Fruit fly (Drosophila melanogaster) whole organism, embryonic: ENCODE measurements around the gene Tasp1.

Source experiments
- Abd-B ChIP-seq: fragments of 200-800 bp; sonication (Bioruptor generic); optimal IDR thresholded peaks from 2 replicates; lab custom pipeline; 2018; ENCODE audit warnings: missing biosample characterization, mild to moderate bottlenecking, missing genetic modification characterization, moderate library complexity
- B-H1 ChIP-seq: fragments of 200-800 bp; sonication (Bioruptor generic); IDR thresholded peaks from 3 replicates; pipeline ENCODE4 v1.3.6; 2022; ENCODE audit warnings: missing biosample characterization, missing genetic modification characterization
- B-H2 ChIP-seq: fragments of 200-800 bp; sonication (Bioruptor generic); optimal IDR thresholded peaks from 2 replicates; lab custom pipeline; 2018; ENCODE audit warnings: missing biosample characterization, mild to moderate bottlenecking, missing genetic modification characterization
- BEAF-32 ChIP-seq: fragments of 200-800 bp; sonication (Bioruptor generic); optimal IDR thresholded peaks from 3 replicates; lab custom pipeline; 2017; ENCODE audit warnings: missing biosample characterization, missing genetic modification characterization, mild to moderate bottlenecking, moderate library complexity, missing genetic modification reagents
- Bgb ChIP-seq: fragments of 200-800 bp; sonication (Bioruptor generic); IDR thresholded peaks from 2 replicates; pipeline ENCODE4 v1.3.6; 2022; ENCODE audit warnings: missing biosample characterization, missing genetic modification characterization; ENCODE audit not compliant: partially characterized antibody
- CG10431 ChIP-seq: fragments of 200-800 bp; sonication (Bioruptor generic); optimal IDR thresholded peaks from 3 replicates; lab custom pipeline; 2018; ENCODE audit warnings: missing biosample characterization, mild to moderate bottlenecking, missing genetic modification characterization
- CG10654 ChIP-seq: fragments of 200-800 bp; sonication (Bioruptor generic); optimal IDR thresholded peaks from 2 replicates; lab custom pipeline; 2016; ENCODE audit warnings: missing biosample characterization, missing genetic modification characterization
- CG12744 ChIP-seq: fragments of 200-800 bp; sonication (Bioruptor generic); optimal IDR thresholded peaks from 2 replicates; lab custom pipeline; 2016; ENCODE audit warnings: missing biosample characterization, missing genetic modification characterization
- CG12942 ChIP-seq: fragments of 200-800 bp; sonication (Bioruptor generic); optimal IDR thresholded peaks from 3 replicates; lab custom pipeline; 2016; ENCODE audit warnings: missing biosample characterization, missing genetic modification characterization
- CG31441 ChIP-seq: fragments of 200-800 bp; sonication (Bioruptor generic); IDR thresholded peaks from 2 replicates; pipeline ENCODE4 v1.3.6; 2022; ENCODE audit warnings: missing biosample characterization, missing genetic modification characterization
- CG32532 ChIP-seq: fragments of 200-800 bp; sonication (Bioruptor generic); IDR thresholded peaks from 2 replicates; pipeline ENCODE4 v1.3.6; 2022; ENCODE audit warnings: missing biosample characterization, missing genetic modification characterization
- CG34422 ChIP-seq: fragments of 200-800 bp; sonication (Bioruptor generic); IDR thresholded peaks from 3 replicates; pipeline ENCODE4 v1.3.6; 2022; ENCODE audit warnings: missing biosample characterization, missing genetic modification characterization
- CG6813 ChIP-seq: fragments of 200-800 bp; sonication (Bioruptor generic); optimal IDR thresholded peaks from 2 replicates; lab custom pipeline; 2017; ENCODE audit warnings: missing biosample characterization, missing genetic modification characterization, mild to moderate bottlenecking, moderate library complexity, missing genetic modification reagents
- CG8290 ChIP-seq, 3 experiments: fragments of 200-800 bp; sonication (Bioruptor generic); optimal IDR thresholded peaks; 2 replicates each; lab custom pipeline; 2016 to 2019; ENCODE audit warnings: missing biosample characterization in 3 of 3, missing genetic modification characterization in 3 of 3, mild to moderate bottlenecking in 2 of 3, moderate library complexity in 1 of 3
- CG8359 ChIP-seq: fragments of 200-800 bp; sonication (Bioruptor generic); optimal IDR thresholded peaks from 2 replicates; lab custom pipeline; 2017; ENCODE audit warnings: missing biosample characterization, mild to moderate bottlenecking, missing genetic modification characterization, borderline replicate concordance
- CG9437 ChIP-seq: fragments of 200-800 bp; sonication (Bioruptor generic); optimal IDR thresholded peaks from 2 replicates; lab custom pipeline; 2018; ENCODE audit warnings: missing biosample characterization, mild to moderate bottlenecking, missing genetic modification characterization
- D ChIP-seq, 2 experiments: fragments of 200-800 bp in 1 of 2; fragments of >200 bp in 1 of 2; sonication (Bioruptor generic) in 1 of 2; optimal IDR thresholded peaks; 2 replicates in 1 of 2; 3 replicates in 1 of 2; lab custom pipeline; 2017; ENCODE audit warnings: mild to moderate bottlenecking in 1 of 2, missing biosample characterization in 1 of 2, missing genetic modification characterization in 1 of 2, missing genetic modification reagents in 1 of 2
- Dip2 ChIP-seq: fragments of 200-800 bp; sonication (Bioruptor generic); IDR thresholded peaks from 2 replicates; pipeline ENCODE4 v1.3.6; 2022; ENCODE audit warnings: missing biosample characterization, missing genetic modification characterization
- Doc2 ChIP-seq: fragments of 200-800 bp; sonication (Bioruptor generic); IDR thresholded peaks from 2 replicates; pipeline ENCODE4 v1.3.6; 2022; ENCODE audit warnings: missing biosample characterization, missing genetic modification characterization
- Gsc ChIP-seq: fragments of 200-800 bp; sonication (Bioruptor generic); IDR thresholded peaks from 2 replicates; pipeline ENCODE4 v1.3.6; 2022; ENCODE audit warnings: missing biosample characterization, missing genetic modification characterization
- MESR4 ChIP-seq: fragments of 200-800 bp; sonication (Bioruptor generic); optimal IDR thresholded peaks from 2 replicates; lab custom pipeline; 2018; ENCODE audit warnings: missing biosample characterization, mild to moderate bottlenecking, missing genetic modification characterization, moderate library complexity
- Mes4 ChIP-seq: fragments of 200-800 bp; sonication (Bioruptor generic); optimal IDR thresholded peaks from 2 replicates; lab custom pipeline; 2016; ENCODE audit warnings: missing biosample characterization, missing genetic modification characterization
- Side ChIP-seq: fragments of 200-800 bp; sonication (Bioruptor generic); optimal IDR thresholded peaks from 2 replicates; lab custom pipeline; 2016; ENCODE audit warnings: missing biosample characterization, missing genetic modification characterization
- Sox100B ChIP-seq: fragments of 200-800 bp; sonication (Bioruptor generic); optimal IDR thresholded peaks from 3 replicates; lab custom pipeline; 2018; ENCODE audit warnings: missing biosample characterization, mild to moderate bottlenecking, missing genetic modification characterization
- Spps ChIP-seq: fragments of 200-800 bp; sonication (Bioruptor generic); optimal IDR thresholded peaks from 2 replicates; lab custom pipeline; 2018; ENCODE audit warnings: missing biosample characterization, mild to moderate bottlenecking, missing genetic modification characterization
- Sry-δ ChIP-seq: fragments of 200-800 bp; sonication (Bioruptor generic); optimal IDR thresholded peaks from 2 replicates; lab custom pipeline; 2016; ENCODE audit warnings: missing biosample characterization, missing genetic modification characterization
- Usf ChIP-seq: fragments of 200-800 bp; sonication (Bioruptor generic); optimal IDR thresholded peaks from 2 replicates; lab custom pipeline; 2017; ENCODE audit warnings: missing genotype, missing biosample characterization, missing genetic modification characterization
- al ChIP-seq: fragments of 200-800 bp; sonication (Bioruptor generic); IDR thresholded peaks from 2 replicates; pipeline ENCODE4 v1.3.6; 2022; ENCODE audit warnings: missing biosample characterization, missing genetic modification characterization
- bcd ChIP-seq: fragments of 200-800 bp; sonication (Bioruptor generic); optimal IDR thresholded peaks from 2 replicates; lab custom pipeline; 2017; ENCODE audit warnings: missing biosample characterization, mild to moderate bottlenecking, missing genetic modification characterization
- cg ChIP-seq: fragments of 200-800 bp; sonication (Bioruptor generic); optimal IDR thresholded peaks from 3 replicates; lab custom pipeline; 2019; ENCODE audit warnings: missing biosample characterization, mild to moderate bottlenecking, missing genetic modification characterization, moderate library complexity
- chinmo ChIP-seq: fragments of 200-800 bp; sonication (Bioruptor generic); IDR thresholded peaks from 4 replicates; pipeline ENCODE4 v1.3.6; 2022; ENCODE audit warnings: missing biosample characterization, missing genetic modification characterization; ENCODE audit not compliant: partially characterized antibody
- cwo ChIP-seq: fragments of 200-800 bp; sonication (Bioruptor generic); optimal IDR thresholded peaks from 3 replicates; lab custom pipeline; 2017; ENCODE audit warnings: missing biosample characterization, missing genetic modification characterization, mild to moderate bottlenecking, moderate library complexity, missing genetic modification reagents
- dmrt11E ChIP-seq: fragments of 200-800 bp; sonication (Bioruptor generic); optimal IDR thresholded peaks from 3 replicates; lab custom pipeline; 2018; ENCODE audit warnings: missing biosample characterization, mild to moderate bottlenecking, missing genetic modification characterization, moderate library complexity
- hb ChIP-seq: fragments of 200-800 bp; sonication (Bioruptor generic); IDR thresholded peaks from 3 replicates; pipeline ENCODE4 v1.3.6; 2022; ENCODE audit warnings: missing biosample characterization, missing genetic modification characterization; ENCODE audit not compliant: partially characterized antibody
- insv ChIP-seq, 2 experiments: fragments of 200-800 bp; sonication (Bioruptor generic); optimal IDR thresholded peaks; 3 replicates each; lab custom pipeline; 2016 to 2018; ENCODE audit warnings: missing biosample characterization in 2 of 2, missing genetic modification characterization in 2 of 2
- ken ChIP-seq: fragments of 200-800 bp; sonication (Bioruptor generic); IDR thresholded peaks from 3 replicates; pipeline ENCODE4 v1.3.6; 2022; ENCODE audit warnings: missing biosample characterization, missing genetic modification characterization
- lab ChIP-seq: fragments of 200-800 bp; sonication (Bioruptor generic); optimal IDR thresholded peaks from 3 replicates; lab custom pipeline; 2017; ENCODE audit warnings: missing biosample characterization, missing genetic modification characterization, mild to moderate bottlenecking, moderate library complexity, missing genetic modification reagents
- lmd ChIP-seq: fragments of 200-800 bp; sonication (Bioruptor generic); IDR thresholded peaks from 2 replicates; pipeline ENCODE4 v1.3.6; 2022; ENCODE audit warnings: missing biosample characterization, missing genetic modification characterization
- nau ChIP-seq: fragments of 200-800 bp; sonication (Bioruptor generic); optimal IDR thresholded peaks from 3 replicates; lab custom pipeline; 2017; ENCODE audit warnings: missing biosample characterization, mild to moderate bottlenecking, missing genetic modification characterization, missing genetic modification reagents
- peb ChIP-seq: fragments of 200-800 bp; sonication (Bioruptor generic); IDR thresholded peaks from 2 replicates; pipeline ENCODE4 v1.3.6; 2022; ENCODE audit warnings: missing biosample characterization, missing genetic modification characterization
- prd ChIP-seq, 3 experiments: fragments of >200 bp in 2 of 3; fragments of 200-800 bp in 1 of 3; sonication (Bioruptor generic) in 1 of 3; optimal IDR thresholded peaks in 2 of 3; IDR thresholded peaks in 1 of 3; 2 replicates in 2 of 3; 3 replicates in 1 of 3; pipeline versions ENCODE4 v1.3.6 to Lab custom; 2017 to 2022; ENCODE audit warnings: missing biosample characterization in 1 of 3, missing genetic modification characterization in 1 of 3
- sens-2 ChIP-seq: fragments of 200-800 bp; sonication (Bioruptor generic); IDR thresholded peaks from 2 replicates; pipeline ENCODE4 v1.3.6; 2022; ENCODE audit warnings: missing biosample characterization, missing genetic modification characterization
- seq ChIP-seq: fragments of 200-800 bp; sonication (Bioruptor generic); IDR thresholded peaks from 2 replicates; pipeline ENCODE4 v1.3.6; 2022; ENCODE audit warnings: missing biosample characterization, missing genetic modification characterization
- slp2 ChIP-seq: fragments of 200-800 bp; sonication (Bioruptor generic); optimal IDR thresholded peaks from 2 replicates; lab custom pipeline; 2016; ENCODE audit warnings: missing biosample characterization, missing genetic modification characterization
- so ChIP-seq: fragments of 200-800 bp; sonication (Bioruptor generic); IDR thresholded peaks from 3 replicates; pipeline ENCODE4 v1.3.6; 2022; ENCODE audit warnings: missing biosample characterization, missing genetic modification characterization
- stc ChIP-seq: fragments of 200-800 bp; sonication (Bioruptor generic); IDR thresholded peaks from 2 replicates; pipeline ENCODE4 v1.3.6; 2022; ENCODE audit warnings: missing biosample characterization, missing genetic modification characterization
- stwl ChIP-seq: fragments of 200-800 bp; sonication (Bioruptor generic); optimal IDR thresholded peaks from 3 replicates; lab custom pipeline; 2018; ENCODE audit warnings: missing biosample characterization, mild to moderate bottlenecking, missing genetic modification characterization, moderate library complexity
- tll ChIP-seq, 2 experiments: fragments of 200-800 bp in 1 of 2; fragments of >200 bp in 1 of 2; sonication (Bioruptor generic) in 1 of 2; optimal IDR thresholded peaks; 2 replicates each; lab custom pipeline; 2017 to 2019; ENCODE audit warnings: missing biosample characterization in 2 of 2, missing genetic modification characterization in 2 of 2, mild to moderate bottlenecking in 1 of 2, moderate library complexity in 1 of 2
- vfl ChIP-seq: fragments of 200-800 bp; sonication (Bioruptor generic); optimal IDR thresholded peaks from 2 replicates; lab custom pipeline; 2016; ENCODE audit warnings: missing biosample characterization, missing genetic modification characterization

Gene Tasp1

dm6 chr3L:16051719-16052122 is 35.6 kb downstream of the Tasp1 start, which contains the start of gene Mbs (continued):
- peak; percentile 43 for TF ChIP-seq stwl (tag; lab: Kevin White, UChicago)
- peak; percentile 39 for TF ChIP-seq lab (GFP tag; lab: Kevin White, UChicago)
- TF ChIP-seq cwo (GFP tag; lab: Kevin White, UChicago): no peak
- no peak for TF ChIP-seq D (optimal IDR thresholded peaks at IDR 0.05; lab: Kevin White, UChicago)
- TF ChIP-seq D (GFP tag; optimal IDR thresholded peaks at IDR 0.05; lab: Kevin White, UChicago): no peak
- TF ChIP-seq CG10654 (GFP tag; lab: Kevin White, UChicago): no peak
- TF ChIP-seq prd (optimal IDR thresholded peaks at IDR 0.05; lab: Kevin White, UChicago): no peak
- TF ChIP-seq prd (GFP tag; IDR thresholded peaks at IDR 0.05; lab: Robert Waterston, UW): 0 out of 3 replicates have a peak, but pooled peaks have one; percentile 10
- TF ChIP-seq slp2 (GFP tag; lab: Kevin White, UChicago): no peak
- no peak for TF ChIP-seq stc (GFP tag; lab: Robert Waterston, UW)
- TF ChIP-seq CG6813 (GFP tag; lab: Kevin White, UChicago): no peak
- TF ChIP-seq Mes4 (GFP tag; lab: Kevin White, UChicago): no peak
- TF ChIP-seq MESR4 (GFP tag; lab: Kevin White, UChicago): peak; percentile 62
- TF ChIP-seq Sox100B: no peak
- TF ChIP-seq tll (GFP tag; optimal IDR thresholded peaks at IDR 0.05; lab: Kevin White, UChicago): no peak
- TF ChIP-seq Abd-B (GFP tag; lab: Kevin White, UChicago): no peak
- peak; percentile 51; the same call in 2 of the 3 replicates for TF ChIP-seq hb (GFP tag; lab: Robert Waterston, UW)
- no peak for TF ChIP-seq bcd
- peak; percentile 40 for TF ChIP-seq B-H2 (GFP tag; lab: Kevin White, UChicago)
- TF ChIP-seq BEAF-32 (GFP tag; lab: Kevin White, UChicago): peak; percentile 77
- TF ChIP-seq Dip2: no peak
- no peak for TF ChIP-seq CG12744 (GFP tag; lab: Kevin White, UChicago)
- TF ChIP-seq CG12942 (GFP tag; lab: Kevin White, UChicago): no peak
- peak; percentile 49 for TF ChIP-seq Sry-δ (GFP tag; lab: Kevin White, UChicago)
- TF ChIP-seq sens-2 (GFP tag; lab: Robert Waterston, UW): no peak
- no peak for TF ChIP-seq al (GFP tag; lab: Robert Waterston, UW)
- TF ChIP-seq ken (GFP tag; lab: Robert Waterston, UW): no peak
- TF ChIP-seq dmrt11E: no peak
- TF ChIP-seq vfl (GFP tag; lab: Kevin White, UChicago): no peak
- TF ChIP-seq so: peak; percentile 58; the same call in 1 of the 3 replicates
- TF ChIP-seq CG34422 (GFP tag; lab: Robert Waterston, UW): peak; percentile 50; the same call in 1 of the 3 replicates
- TF ChIP-seq B-H1: no peak
- TF ChIP-seq CG9437 (GFP tag; lab: Kevin White, UChicago): no peak
- no peak for TF ChIP-seq CG32532 (GFP tag; lab: Robert Waterston, UW)
- no peak for TF ChIP-seq nau (GFP tag; lab: Kevin White, UChicago)
- no peak for TF ChIP-seq cg (GFP tag; lab: Kevin White, UChicago)
- no peak for TF ChIP-seq peb (GFP tag; lab: Robert Waterston, UW)
- no peak for TF ChIP-seq Usf (GFP tag; lab: Kevin White, UChicago)
- TF ChIP-seq chinmo (GFP tag; lab: Robert Waterston, UW): no peak; the same call in 3 of the 4 replicates
- TF ChIP-seq CG10431: no peak
- no peak for TF ChIP-seq Gsc (GFP tag; lab: Robert Waterston, UW)
- TF ChIP-seq CG8290 (GFP tag; optimal IDR thresholded peaks at IDR 0.05; lab: Kevin White, UChicago): peak; percentile 20
- TF ChIP-seq CG8290 (tag; optimal IDR thresholded peaks at IDR 0.05; lab: Kevin White, UChicago): peak; percentile 23 to 69
- no peak for TF ChIP-seq Spps (tag; lab: Kevin White, UChicago)
- TF ChIP-seq seq: no peak
- TF ChIP-seq Side: no peak
- TF ChIP-seq CG8359 (GFP tag; lab: Kevin White, UChicago): no peak
- no peak; the same call in 1 of the 2 replicates for TF ChIP-seq CG31441
- TF ChIP-seq lmd: no peak
- TF ChIP-seq insv (GFP tag; optimal IDR thresholded peaks at IDR 0.05; lab: Kevin White, UChicago): peak in 1 of 2 experiments; percentile 41
- TF ChIP-seq Bgb: peak; percentile 66
- TF ChIP-seq Doc2 (GFP tag; lab: Robert Waterston, UW): no peak
